Fruit fly (Drosophila melanogaster) whole organism, embryonic: ENCODE data around the gene PIG-U.

ENCODE experiments used
- CG10321 ChIP-seq: fragments of 200-800 bp; sonication (Bioruptor generic); IDR thresholded peaks from 2 replicates; pipeline ENCODE4 v1.3.6; 2022; ENCODE audit warnings: missing biosample characterization, missing genetic modification characterization
- CG10366 ChIP-seq: fragments of 200-800 bp; sonication (Bioruptor generic); IDR thresholded peaks from 2 replicates; pipeline ENCODE4 v1.3.6; 2022; ENCODE audit warnings: missing biosample characterization, missing genetic modification characterization
- CG11085 ChIP-seq: fragments of 200-800 bp; sonication (Bioruptor generic); IDR thresholded peaks from 2 replicates; pipeline ENCODE4 v1.3.6; 2022; ENCODE audit warnings: missing biosample characterization, missing genetic modification characterization
- CG12744 ChIP-seq: fragments of 200-800 bp; sonication (Bioruptor generic); optimal IDR thresholded peaks from 2 replicates; lab custom pipeline; 2016; ENCODE audit warnings: missing biosample characterization, missing genetic modification characterization
- CG17612 ChIP-seq: fragments of 200-800 bp; sonication (Bioruptor generic); IDR thresholded peaks from 2 replicates; pipeline ENCODE4 v1.3.6; 2022; ENCODE audit warnings: missing biosample characterization, missing genetic modification characterization
- CG1792 ChIP-seq: fragments of 200-800 bp; sonication (Bioruptor generic); optimal IDR thresholded peaks from 2 replicates; lab custom pipeline; 2016; ENCODE audit warnings: missing biosample characterization, missing genetic modification characterization
- CG18764 ChIP-seq: fragments of 200-800 bp; sonication (Bioruptor generic); optimal IDR thresholded peaks from 3 replicates; lab custom pipeline; 2016; ENCODE audit warnings: missing biosample characterization, missing genetic modification characterization
- CG2116 ChIP-seq: fragments of 200-800 bp; sonication (Bioruptor generic); optimal IDR thresholded peaks from 3 replicates; lab custom pipeline; 2018; ENCODE audit warnings: missing biosample characterization, mild to moderate bottlenecking, missing genetic modification characterization
- CG2199 ChIP-seq: fragments of 200-800 bp; sonication (Bioruptor generic); IDR thresholded peaks from 3 replicates; pipeline ENCODE4 v1.3.6; 2022; ENCODE audit warnings: missing biosample characterization, missing genetic modification characterization
- CG2712 ChIP-seq: fragments of 200-800 bp; optimal IDR thresholded peaks from 3 replicates; lab custom pipeline; 2019; ENCODE audit warnings: missing biosample characterization, mild to moderate bottlenecking, missing genetic modification characterization, moderate library complexity
- CG2889 ChIP-seq: fragments of 200-800 bp; sonication (Bioruptor generic); IDR thresholded peaks from 3 replicates; pipeline ENCODE4 v1.3.6; 2022; ENCODE audit warnings: missing biosample characterization, missing genetic modification characterization
- CG34376 ChIP-seq: fragments of 200-800 bp; sonication (Bioruptor generic); optimal IDR thresholded peaks from 2 replicates; lab custom pipeline; 2018; ENCODE audit warnings: missing biosample characterization, mild to moderate bottlenecking, missing genetic modification characterization
- CG3726 ChIP-seq: fragments of 200-800 bp; sonication (Bioruptor generic); IDR thresholded peaks from 3 replicates; pipeline ENCODE4, ENCODE4 v1.3.6; 2022; ENCODE audit warnings: missing biosample characterization, missing genetic modification characterization
- CG7556 ChIP-seq: fragments of 200-800 bp; sonication (Bioruptor generic); optimal IDR thresholded peaks from 2 replicates; lab custom pipeline; 2017; ENCODE audit warnings: missing biosample characterization, mild to moderate bottlenecking, missing genetic modification characterization
- CG7786 ChIP-seq: fragments of 200-800 bp; sonication (Bioruptor generic); optimal IDR thresholded peaks from 2 replicates; lab custom pipeline; 2016; ENCODE audit warnings: missing biosample characterization, missing genetic modification characterization
- CG8089 ChIP-seq: fragments of 200-800 bp; sonication (Bioruptor generic); optimal IDR thresholded peaks from 3 replicates; lab custom pipeline; 2016; ENCODE audit warnings: missing biosample characterization, missing genetic modification characterization
- CTCF ChIP-seq: fragments of 200-800 bp; sonication (Bioruptor generic); optimal IDR thresholded peaks from 2 replicates; lab custom pipeline; 2017; ENCODE audit warnings: missing biosample characterization, mild to moderate bottlenecking, missing genetic modification characterization, moderate library complexity
- D19B ChIP-seq: fragments of 200-800 bp; sonication (Bioruptor generic); optimal IDR thresholded peaks from 2 replicates; lab custom pipeline; 2017; ENCODE audit warnings: missing biosample characterization, mild to moderate bottlenecking, missing genetic modification characterization
- Dad ChIP-seq: fragments of 200-800 bp; sonication (Bioruptor generic); optimal IDR thresholded peaks from 3 replicates; lab custom pipeline; 2016; ENCODE audit warnings: missing biosample characterization, missing genetic modification characterization
- Dip2 ChIP-seq: fragments of 200-800 bp; sonication (Bioruptor generic); IDR thresholded peaks from 2 replicates; pipeline ENCODE4 v1.3.6; 2022; ENCODE audit warnings: missing biosample characterization, missing genetic modification characterization
- Doc2 ChIP-seq: fragments of 200-800 bp; sonication (Bioruptor generic); IDR thresholded peaks from 2 replicates; pipeline ENCODE4 v1.3.6; 2022; ENCODE audit warnings: missing biosample characterization, missing genetic modification characterization
- Dp ChIP-seq: fragments of 200-800 bp; sonication (Bioruptor generic); optimal IDR thresholded peaks from 2 replicates; lab custom pipeline; 2018; ENCODE audit warnings: missing biosample characterization, mild to moderate bottlenecking, missing genetic modification characterization, moderate library complexity
- HmgD ChIP-seq: fragments of 200-800 bp; sonication (Bioruptor generic); optimal IDR thresholded peaks from 3 replicates; lab custom pipeline; 2016; ENCODE audit warnings: missing biosample characterization, missing genetic modification characterization
- MBD-R2 ChIP-seq: fragments of 200-800 bp; sonication (Bioruptor generic); IDR thresholded peaks from 2 replicates; pipeline ENCODE4 v1.3.6; 2022; ENCODE audit warnings: missing biosample characterization, missing genetic modification characterization
- Mrtf ChIP-seq: fragments of 200-800 bp; sonication (Bioruptor generic); IDR thresholded peaks from 3 replicates; pipeline ENCODE4 v1.3.6; 2022; ENCODE audit warnings: missing biosample characterization, missing genetic modification characterization
- Nf-YA ChIP-seq: fragments of 200-800 bp; sonication (Bioruptor generic); IDR thresholded peaks from 2 replicates; pipeline ENCODE4 v1.3.6; 2022; ENCODE audit warnings: missing biosample characterization, missing genetic modification characterization
- PHDP ChIP-seq: fragments of 200-800 bp; sonication (Bioruptor generic); optimal IDR thresholded peaks from 3 replicates; lab custom pipeline; 2018; ENCODE audit warnings: missing biosample characterization, mild to moderate bottlenecking, missing genetic modification characterization, moderate library complexity
- Ravus ChIP-seq: fragments of 200-800 bp; sonication (Bioruptor generic); IDR thresholded peaks from 2 replicates; pipeline ENCODE4 v1.3.6; 2022; ENCODE audit warnings: missing biosample characterization, missing genetic modification characterization
- Six4 ChIP-seq: fragments of 200-800 bp; sonication (Bioruptor generic); optimal IDR thresholded peaks from 2 replicates; lab custom pipeline; 2016; ENCODE audit warnings: missing biosample characterization, missing genetic modification characterization
- Sox100B ChIP-seq: fragments of 200-800 bp; sonication (Bioruptor generic); optimal IDR thresholded peaks from 3 replicates; lab custom pipeline; 2018; ENCODE audit warnings: missing biosample characterization, mild to moderate bottlenecking, missing genetic modification characterization
- Sry-β ChIP-seq: fragments of 200-800 bp; sonication (Bioruptor generic); optimal IDR thresholded peaks from 2 replicates; lab custom pipeline; 2018; ENCODE audit warnings: missing biosample characterization, mild to moderate bottlenecking, missing genetic modification characterization, moderate library complexity
- Stat92E ChIP-seq, 3 experiments: fragments of >200 bp in 2 of 3; fragments of 200-800 bp in 1 of 3; sonication (Bioruptor generic) in 1 of 3; optimal IDR thresholded peaks; 2 replicates each; lab custom pipeline; 2017 to 2019; ENCODE audit warnings: missing biosample characterization in 3 of 3, missing genetic modification characterization in 3 of 3, mild to moderate bottlenecking in 1 of 3, moderate library complexity in 1 of 3
- Vsx1 ChIP-seq: fragments of 200-800 bp; sonication (Bioruptor generic); optimal IDR thresholded peaks from 2 replicates; lab custom pipeline; 2017; ENCODE audit warnings: missing biosample characterization, mild to moderate bottlenecking, missing genetic modification characterization, missing genetic modification reagents
- cg ChIP-seq: fragments of 200-800 bp; sonication (Bioruptor generic); optimal IDR thresholded peaks from 3 replicates; lab custom pipeline; 2019; ENCODE audit warnings: missing biosample characterization, mild to moderate bottlenecking, missing genetic modification characterization, moderate library complexity
- chif ChIP-seq, 2 experiments: fragments of 200-800 bp; sonication (Bioruptor generic); optimal IDR thresholded peaks; 3 replicates each; lab custom pipeline; 2016; ENCODE audit warnings: missing biosample characterization in 2 of 2, missing genetic modification characterization in 2 of 2
- ci ChIP-seq: fragments of 200-800 bp; sonication (Bioruptor generic); IDR thresholded peaks from 3 replicates; pipeline ENCODE4 v1.3.6; 2022; ENCODE audit warnings: missing biosample characterization, missing genetic modification characterization
- corto ChIP-seq: fragments of 200-800 bp; sonication (Bioruptor generic); optimal IDR thresholded peaks from 2 replicates; lab custom pipeline; 2016; ENCODE audit warnings: missing biosample characterization, mild to moderate bottlenecking, missing genetic modification characterization, moderate library complexity
- disco-r ChIP-seq: fragments of 200-800 bp; sonication (Bioruptor generic); optimal IDR thresholded peaks from 2 replicates; lab custom pipeline; 2016; ENCODE audit warnings: missing biosample characterization, missing genetic modification characterization
- dysf ChIP-seq: fragments of 200-800 bp; sonication (Bioruptor generic); IDR thresholded peaks from 3 replicates; pipeline ENCODE4 v1.3.6; 2022; ENCODE audit warnings: missing biosample characterization, missing genetic modification characterization
- exex ChIP-seq: fragments of 200-800 bp; sonication (Bioruptor generic); optimal IDR thresholded peaks from 4 replicates; lab custom pipeline; 2018; ENCODE audit warnings: missing biosample characterization, mild to moderate bottlenecking, missing genetic modification characterization, moderate library complexity
- grau ChIP-seq: fragments of 200-800 bp; optimal IDR thresholded peaks from 3 replicates; lab custom pipeline; 2019; ENCODE audit warnings: missing biosample characterization, mild to moderate bottlenecking, missing genetic modification characterization, moderate library complexity
- gsb-n ChIP-seq: fragments of 200-800 bp; sonication (Bioruptor generic); optimal IDR thresholded peaks from 3 replicates; lab custom pipeline; 2018; ENCODE audit warnings: missing biosample characterization, mild to moderate bottlenecking, missing genetic modification characterization
- hb ChIP-seq: fragments of 200-800 bp; sonication (Bioruptor generic); IDR thresholded peaks from 3 replicates; pipeline ENCODE4 v1.3.6; 2022; ENCODE audit warnings: missing biosample characterization, missing genetic modification characterization; ENCODE audit not compliant: partially characterized antibody
- hth ChIP-seq: fragments of >200 bp; optimal IDR thresholded peaks from 2 replicates; lab custom pipeline; 2017; ENCODE audit warnings: inconsistent platforms
- mld ChIP-seq: fragments of 200-800 bp; sonication (Bioruptor generic); IDR thresholded peaks from 3 replicates; pipeline ENCODE4 v1.3.6; 2022; ENCODE audit warnings: missing biosample characterization, missing genetic modification characterization; ENCODE audit not compliant: partially characterized antibody
- ranshi ChIP-seq: fragments of 200-800 bp; sonication (Bioruptor generic); IDR thresholded peaks from 2 replicates; pipeline ENCODE4 v1.3.6; 2022; ENCODE audit warnings: missing biosample characterization, missing genetic modification characterization
- sens ChIP-seq: fragments of 200-800 bp; sonication (Bioruptor generic); peaks from one replicate; lab custom pipeline; 2016; ENCODE audit warnings: missing biosample characterization, missing genetic modification characterization
- seq ChIP-seq: fragments of 200-800 bp; sonication (Bioruptor generic); IDR thresholded peaks from 2 replicates; pipeline ENCODE4 v1.3.6; 2022; ENCODE audit warnings: missing biosample characterization, missing genetic modification characterization
- sima ChIP-seq: fragments of 200-800 bp; sonication (Bioruptor generic); optimal IDR thresholded peaks from 2 replicates; lab custom pipeline; 2016; ENCODE audit warnings: missing biosample characterization, missing genetic modification characterization
- unpg ChIP-seq: fragments of 200-800 bp; sonication (Bioruptor generic); optimal IDR thresholded peaks from 3 replicates; lab custom pipeline; 2018; ENCODE audit warnings: missing biosample characterization, mild to moderate bottlenecking, missing genetic modification characterization, moderate library complexity
- usp ChIP-seq: fragments of >200 bp; optimal IDR thresholded peaks from 2 replicates; lab custom pipeline; 2017; ENCODE audit warnings: missing biosample characterization, missing genetic modification characterization

Gene PIG-U

DNA sequence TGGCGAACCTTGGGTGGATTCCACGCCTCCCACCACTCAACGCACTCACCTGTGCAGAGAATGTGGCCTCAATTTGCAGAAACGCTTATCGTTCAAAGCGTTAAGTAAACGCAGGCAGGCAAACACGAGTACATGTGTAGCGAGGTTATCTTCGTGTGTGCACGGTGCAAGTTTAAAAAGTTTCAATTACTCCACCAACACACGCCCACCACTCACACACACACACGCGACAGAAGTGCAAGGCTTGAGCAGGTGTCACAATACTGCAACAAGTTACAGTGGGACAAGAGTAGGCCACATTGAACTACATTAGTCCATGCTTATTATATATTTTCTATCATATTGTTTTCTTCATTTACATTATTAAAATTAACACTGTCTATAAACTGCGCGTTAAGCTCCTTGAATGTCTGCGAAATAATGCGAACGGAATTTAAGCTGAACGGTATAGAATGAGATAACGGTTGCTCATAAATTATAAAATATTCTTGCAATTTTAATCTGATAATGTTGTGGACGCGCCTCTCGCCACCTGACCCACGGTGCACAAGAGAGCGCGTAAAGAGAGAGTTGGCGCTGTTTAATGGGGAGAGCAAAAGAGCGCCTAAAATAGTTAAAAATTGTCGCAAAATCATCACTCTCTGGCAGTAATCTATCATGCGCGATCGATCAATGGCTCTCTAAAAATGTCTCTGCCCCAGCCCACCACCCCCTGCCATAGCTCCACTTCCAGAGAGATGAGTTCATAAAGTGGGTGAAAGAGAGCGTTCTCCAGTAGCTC lies 19.8 kb downstream of the PIG-U start (continued):
- TF ChIP-seq CG17612 (GFP tag; lab: Robert Waterston, UW) (peak; percentile 71), CG10366 (GFP tag; lab: Robert Waterston, UW) (peak; percentile 95), ranshi (GFP tag; lab: Robert Waterston, UW) (peak; percentile 90), cg (GFP tag; lab: Kevin White, UChicago) (peak; percentile 85), CG2199 (GFP tag; lab: Robert Waterston, UW) (peak; percentile 89; the same call in 2 of the 3 replicates), CG7556 (peak; percentile 76), CG3726 (GFP tag; lab: Robert Waterston, UW) (peak; percentile 94), CG7786 (GFP tag; lab: Kevin White, UChicago) (peak; percentile 36), dysf (GFP tag; lab: Robert Waterston, UW) (peak; percentile 95), Nf-YA (peak; percentile 93), Sox100B (peak; percentile 98), seq (GFP tag; lab: Robert Waterston, UW) (peak; percentile 96), CG1792 (GFP tag; lab: Kevin White, UChicago) (peak; percentile 40), Doc2 (GFP tag; lab: Robert Waterston, UW) (peak; percentile 76), gsb-n (tag; lab: Kevin White, UChicago) (peak; percentile 96), CG11085 (GFP tag; lab: Robert Waterston, UW) (peak; percentile 68), D19B (GFP tag; lab: Kevin White, UChicago) (peak; percentile 50), Sry-β (GFP tag; lab: Kevin White, UChicago) (peak; percentile 64), disco-r (GFP tag; lab: Kevin White, UChicago) (peak; percentile 88), CG12744 (GFP tag; lab: Kevin White, UChicago) (peak; percentile 83), usp (GFP tag; lab: Kevin White, UChicago) (no peak), ci (peak; percentile 96), hb (GFP tag; lab: Robert Waterston, UW) (no peak; the same call in 2 of the 3 replicates), hth (no peak), HmgD (GFP tag; lab: Kevin White, UChicago) (no peak), Vsx1 (GFP tag; lab: Kevin White, UChicago) (peak; percentile 88), CTCF (peak; percentile 59), mld (GFP tag; lab: Robert Waterston, UW) (no peak), Dip2 (GFP tag; lab: Robert Waterston, UW) (peak; percentile 71; the same call in 1 of the 2 replicates), corto (GFP tag; lab: Kevin White, UChicago) (peak; percentile 98), CG2889 (peak; percentile 77; the same call in 2 of the 3 replicates), Stat92E (GFP tag; optimal IDR thresholded peaks at IDR 0.05; lab: Kevin White, UChicago) (peak in 1 of 3 experiments; percentile 90), unpg (GFP tag; lab: Kevin White, UChicago) (peak; percentile 97), sima (GFP tag; lab: Kevin White, UChicago) (peak; percentile 7), chif (GFP tag; optimal IDR thresholded peaks at IDR 0.05; lab: Kevin White, UChicago) (peak; percentile 84 to 90), Mrtf (GFP tag; lab: Robert Waterston, UW) (peak; percentile 92), CG2712 (peak; percentile 98), CG8089 (GFP tag; lab: Kevin White, UChicago) (peak; percentile 83), PHDP (peak; percentile 96), Dad (GFP tag; lab: Kevin White, UChicago) (peak; percentile 76), MBD-R2 (GFP tag; lab: Robert Waterston, UW) (peak; percentile 64), CG34376 (GFP tag; lab: Kevin White, UChicago) (peak; percentile 88), CG2116 (GFP tag; lab: Kevin White, UChicago) (peak; percentile 65), exex (tag; lab: Kevin White, UChicago) (no peak), sens (GFP tag; lab: Kevin White, UChicago) (peak; percentile 99), grau (tag; lab: Kevin White, UChicago) (peak; percentile 95), Dp (GFP tag; lab: Kevin White, UChicago) (peak; percentile 5), CG10321 (peak; percentile 73), Six4 (GFP tag; lab: Kevin White, UChicago) (peak; percentile 88), Ravus (GFP tag; lab: Robert Waterston, UW) (peak; percentile 76), CG18764 (GFP tag; lab: Kevin White, UChicago) (peak; percentile 90)
